Fruit fly (Drosophila melanogaster) whole organism, adult: Measurements from ENCODE around the gene CheB38a.
A peak's percentile ranks its signal among the peaks of the same experiment; 100 is the strongest.

Experiments used
- CG11617 ChIP-seq: fragments of 200-800 bp; sonication (Bioruptor generic); optimal IDR thresholded peaks from 2 replicates; lab custom pipeline; 2017; ENCODE audit warnings: mild to moderate bottlenecking, missing biosample characterization, missing genetic modification reagents, missing genetic modification characterization
- CG12768 ChIP-seq: fragments of 200-800 bp; sonication (Bioruptor generic); optimal IDR thresholded peaks from 2 replicates; lab custom pipeline; 2017; ENCODE audit warnings: missing biosample characterization, missing genetic modification characterization, mild to moderate bottlenecking, moderate library complexity, missing genetic modification reagents
- CG14711 ChIP-seq: fragments of 200-800 bp; sonication (Bioruptor generic); optimal IDR thresholded peaks from 2 replicates; lab custom pipeline; 2018; ENCODE audit warnings: missing biosample characterization, mild to moderate bottlenecking, missing genetic modification characterization, moderate library complexity
- CG33017 ChIP-seq: fragments of 200-800 bp; sonication (Bioruptor generic); optimal IDR thresholded peaks from 2 replicates; lab custom pipeline; 2018; ENCODE audit warnings: missing biosample characterization, mild to moderate bottlenecking, missing genetic modification characterization, moderate library complexity
- CG5204 ChIP-seq: fragments of 200-800 bp; sonication (Bioruptor generic); optimal IDR thresholded peaks from 2 replicates; lab custom pipeline; 2016; ENCODE audit warnings: missing biosample characterization, missing genetic modification characterization
- CG7101 ChIP-seq: fragments of 200-800 bp; sonication (Bioruptor generic); optimal IDR thresholded peaks from 2 replicates; lab custom pipeline; 2018; ENCODE audit warnings: missing biosample characterization, mild to moderate bottlenecking, missing genetic modification characterization, moderate library complexity
- Clk ChIP-seq: fragments of 200-800 bp; sonication (Bioruptor generic); optimal IDR thresholded peaks from 2 replicates; lab custom pipeline; 2017; ENCODE audit warnings: missing biosample characterization, missing genetic modification characterization
- Crg-1 ChIP-seq: fragments of 200-800 bp; sonication (Bioruptor generic); optimal IDR thresholded peaks from 2 replicates; lab custom pipeline; 2016; ENCODE audit warnings: missing biosample characterization, missing genetic modification characterization
- bab1 ChIP-seq: fragments of 200-800 bp; sonication (Bioruptor generic); optimal IDR thresholded peaks from 3 replicates; lab custom pipeline; 2019; ENCODE audit warnings: missing biosample characterization, mild to moderate bottlenecking, missing genetic modification characterization, moderate library complexity
- cic ChIP-seq: fragments of 200-800 bp; sonication (Bioruptor generic); optimal IDR thresholded peaks from 2 replicates; lab custom pipeline; 2017; ENCODE audit warnings: missing biosample characterization, mild to moderate bottlenecking, missing genetic modification characterization, moderate library complexity
- cnc ChIP-seq, 2 experiments: fragments of >200 bp; optimal IDR thresholded peaks; 2 replicates each; lab custom pipeline; 2017
- kay ChIP-seq: fragments of 200-800 bp; sonication (Bioruptor generic); peaks from one replicate; lab custom pipeline; 2016; ENCODE audit warnings: missing biosample characterization, missing genetic modification characterization, borderline replicate concordance
- ovo ChIP-seq: fragments of 200-800 bp; sonication (Bioruptor generic); optimal IDR thresholded peaks from 2 replicates; lab custom pipeline; 2016; ENCODE audit warnings: missing biosample characterization, missing genetic modification characterization
- toe ChIP-seq: fragments of 200-800 bp; sonication (Bioruptor generic); optimal IDR thresholded peaks from 2 replicates; lab custom pipeline; 2016; ENCODE audit warnings: missing biosample characterization, missing genetic modification characterization

DNA sequence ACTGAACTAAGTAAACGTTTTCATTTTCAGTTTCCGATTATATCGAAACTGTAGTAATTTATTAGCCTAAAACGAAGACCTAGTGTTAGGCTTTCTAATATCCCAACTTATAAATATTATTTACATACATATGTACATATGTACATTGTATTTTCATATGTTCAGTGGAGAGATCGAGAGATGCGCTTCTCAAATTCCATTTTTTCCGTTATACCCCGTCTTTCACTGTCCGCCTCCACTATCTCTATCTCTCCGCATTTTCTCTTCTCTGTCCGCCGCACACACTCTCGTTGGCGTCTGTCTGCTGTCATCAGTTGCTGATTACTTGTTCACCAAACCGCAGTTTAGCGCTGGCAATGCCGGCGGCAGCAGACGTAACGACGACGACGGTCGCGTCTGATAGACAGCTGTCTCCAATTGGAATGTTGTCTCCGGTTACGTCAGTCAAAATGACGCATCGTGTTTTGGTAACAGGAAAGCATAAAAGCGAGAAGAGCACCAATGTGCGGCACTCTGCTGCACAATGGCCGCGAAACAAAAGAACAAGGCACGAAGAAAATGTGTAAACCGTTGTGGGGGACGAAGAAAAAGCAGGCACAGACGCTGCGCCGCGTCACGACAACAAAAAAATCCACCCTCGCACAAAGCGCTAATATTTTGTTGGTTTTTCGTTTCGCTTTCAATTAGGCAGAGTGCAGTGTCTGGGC is 4.3 kb upstream of the CheB38a start, which contains the start of gene CG9331:
- TF ChIP-seq cnc (optimal IDR thresholded peaks at IDR 0.05; lab: Kevin White, UChicago): no peak
- TF ChIP-seq toe (GFP tag; lab: Kevin White, UChicago): no peak
- no peak for TF ChIP-seq Clk
- no peak for TF ChIP-seq CG14711 (tag; lab: Kevin White, UChicago)
- TF ChIP-seq CG33017 (tag; lab: Kevin White, UChicago): no peak
- no peak for TF ChIP-seq CG11617 (GFP tag; lab: Kevin White, UChicago)
- peak; percentile 97 for TF ChIP-seq kay
- no peak for TF ChIP-seq CG12768 (GFP tag; lab: Kevin White, UChicago)
- peak; percentile 60 for TF ChIP-seq ovo (GFP tag; lab: Kevin White, UChicago)
- TF ChIP-seq CG5204 (GFP tag; lab: Kevin White, UChicago): no peak
- peak; percentile 57 for TF ChIP-seq bab1
- TF ChIP-seq Crg-1: no peak
- no peak for TF ChIP-seq CG7101 (tag; lab: Kevin White, UChicago)
- peak; percentile 51 for TF ChIP-seq cic (GFP tag; lab: Kevin White, UChicago)
